Fruit fly (Drosophila melanogaster): ENCODE data around the gene Or85b.
A peak's percentile ranks its signal among the peaks of the same experiment; 100 is the strongest.

The Or85b gene

DNA sequence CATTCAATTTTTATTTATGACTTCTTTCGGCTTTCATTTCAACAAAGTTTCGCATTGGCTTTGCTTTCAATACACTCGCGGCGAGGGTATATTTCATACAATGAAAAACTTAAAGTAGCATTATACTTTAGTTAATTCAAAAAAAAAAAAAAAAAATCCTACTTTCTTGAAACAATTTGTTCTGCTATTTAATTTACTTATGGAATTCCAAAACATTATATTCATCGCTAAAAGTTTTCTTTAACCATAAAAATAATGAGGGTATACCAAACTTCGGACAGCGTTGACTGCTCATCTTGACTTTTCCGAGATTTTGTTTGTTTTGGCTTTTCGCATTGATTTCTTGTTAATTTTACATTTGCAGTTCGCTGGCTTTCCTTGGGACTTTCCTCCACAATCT lies 40.6 kb downstream of the Or85b start (continued):
- TF ChIP-seq CG7368 (GFP tag; optimal IDR thresholded peaks at IDR 0.05) (peak; percentile 12), CG6808 (GFP tag; optimal IDR thresholded peaks at IDR 0.05) (no peak), acj6 (GFP tag; optimal IDR thresholded peaks at IDR 0.05) (peak; percentile 52), CG3032 (tag; optimal IDR thresholded peaks at IDR 0.05) (peak; percentile 45), Smox (GFP tag; optimal IDR thresholded peaks at IDR 0.05) (peak; percentile 51), CG11294 (GFP tag; IDR thresholded peaks at IDR 0.05) (peak; percentile 36; the same call in 1 of the 2 replicates), Hr4 (GFP tag; optimal IDR thresholded peaks at IDR 0.05) (peak; percentile 83), pdm3 (GFP tag; optimal IDR thresholded peaks at IDR 0.05) (peak; percentile 63), dsx (GFP tag; optimal IDR thresholded peaks at IDR 0.05; ENCODE audit: poor library complexity, severe bottlenecking) (peak; percentile 45), Sox15 (GFP tag; optimal IDR thresholded peaks at IDR 0.05) (no peak), vri (GFP tag; optimal IDR thresholded peaks at IDR 0.05) (peak; percentile 8), Sox102F (GFP tag; optimal IDR thresholded peaks at IDR 0.05) (peak; percentile 30), esn (GFP tag; optimal IDR thresholded peaks at IDR 0.05) (peak; percentile 56), spab (GFP tag; optimal IDR thresholded peaks at IDR 0.05) (no peak), CG6276 (GFP tag; optimal IDR thresholded peaks at IDR 0.05) (peak; percentile 61), ss (GFP tag; optimal IDR thresholded peaks at IDR 0.05) (no peak), achi (GFP tag; optimal IDR thresholded peaks at IDR 0.05) (peak; percentile 62), CG15336 (GFP tag; IDR thresholded peaks at IDR 0.05) (peak; percentile 88), CG6792 (GFP tag; optimal IDR thresholded peaks at IDR 0.05) (peak; percentile 28), Gug (GFP tag; IDR thresholded peaks at IDR 0.05) (peak; percentile 49), CG11762 (GFP tag; optimal IDR thresholded peaks at IDR 0.05; ENCODE audit: insufficient read depth) (peak; percentile 29), salr (GFP tag; optimal IDR thresholded peaks at IDR 0.05) (peak in 1 of 2 experiments; percentile 73), Hr38 (GFP tag; optimal IDR thresholded peaks at IDR 0.05) (no peak), net (GFP tag; optimal IDR thresholded peaks at IDR 0.05) (peak; percentile 59), eg (GFP tag; IDR thresholded peaks at IDR 0.05) (peak; percentile 63; the same call in 2 of the 3 replicates), CG6163 (GFP tag; IDR thresholded peaks at IDR 0.05) (peak; percentile 40; the same call in 1 of the 3 replicates), CG8119 (GFP tag; IDR thresholded peaks at IDR 0.05) (peak; percentile 83), Blimp-1 (GFP tag; optimal IDR thresholded peaks at IDR 0.05) (no peak), dac (GFP tag; optimal IDR thresholded peaks at IDR 0.05) (peak; percentile 73), Eip75B (GFP tag; optimal IDR thresholded peaks at IDR 0.05) (peak; percentile 19), Lpt (GFP tag; optimal IDR thresholded peaks at IDR 0.05) (peak; percentile 50)

DNA sequence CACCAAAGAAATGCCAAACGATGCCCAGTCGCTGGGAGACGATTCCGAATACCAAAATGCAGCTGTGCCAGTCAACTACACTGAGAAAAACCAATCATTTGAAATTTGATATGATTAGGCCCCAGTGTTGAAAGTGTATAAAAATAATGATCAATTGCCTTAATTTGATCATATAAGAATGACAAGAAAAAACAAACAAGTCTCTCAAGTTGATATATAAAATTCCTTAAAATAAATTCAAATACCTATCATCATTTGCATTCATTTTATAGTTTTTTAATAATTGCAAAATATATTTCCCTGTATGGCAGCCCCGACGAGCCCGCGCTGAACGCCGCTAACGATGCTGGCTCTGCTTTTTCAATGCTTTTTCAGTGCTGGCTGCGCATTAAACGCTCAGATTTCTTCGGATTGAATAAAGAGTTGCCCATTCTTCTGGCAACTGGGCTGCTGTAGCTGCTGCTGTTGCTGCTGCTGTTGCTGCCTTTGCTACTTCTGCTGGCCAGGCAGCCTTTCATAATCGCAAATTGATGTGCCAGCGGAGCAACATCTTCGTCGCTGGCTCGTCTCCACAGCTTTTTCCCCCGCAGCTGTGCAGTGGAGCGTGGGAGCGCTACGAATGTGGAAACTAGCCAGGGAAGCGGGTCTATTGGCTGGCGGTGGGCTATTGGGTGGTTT lies 41.3 kb downstream of the Or85b start:
- peak; percentile 58 for TF ChIP-seq Eip75B (GFP tag; optimal IDR thresholded peaks at IDR 0.05)
- peak; percentile 80 for TF ChIP-seq CG8119 (GFP tag; IDR thresholded peaks at IDR 0.05)
- TF ChIP-seq fd59A (GFP tag; optimal IDR thresholded peaks at IDR 0.05) = peak; percentile 43
- TF ChIP-seq ss (GFP tag; optimal IDR thresholded peaks at IDR 0.05) = peak in 1 of 2 experiments; percentile 7
- peak; percentile 66 for TF ChIP-seq OdsH (GFP tag; optimal IDR thresholded peaks at IDR 0.05)
- TF ChIP-seq CG6163 (GFP tag; IDR thresholded peaks at IDR 0.05) = peak; percentile 48
- peak; percentile 55 for TF ChIP-seq CG3032 (tag; optimal IDR thresholded peaks at IDR 0.05)
- TF ChIP-seq CG8319 (GFP tag; optimal IDR thresholded peaks at IDR 0.05) = peak; percentile 16
- TF ChIP-seq CG4318 (GFP tag; optimal IDR thresholded peaks at IDR 0.05) = peak; percentile 76
- peak; percentile 68 for TF ChIP-seq acj6 (GFP tag; optimal IDR thresholded peaks at IDR 0.05)
- no peak for TF ChIP-seq CG7368 (GFP tag; optimal IDR thresholded peaks at IDR 0.05)
- no peak for TF ChIP-seq CG6854 (GFP tag; optimal IDR thresholded peaks at IDR 0.05)
- TF ChIP-seq dac (GFP tag; optimal IDR thresholded peaks at IDR 0.05) = peak; percentile 39
- TF ChIP-seq fd85E (GFP tag; optimal IDR thresholded peaks at IDR 0.05) = no peak
- TF ChIP-seq CG34406 (GFP tag; optimal IDR thresholded peaks at IDR 0.05) = peak; percentile 51
- peak; percentile 14 for TF ChIP-seq CG6808 (GFP tag; optimal IDR thresholded peaks at IDR 0.05)
- TF ChIP-seq CG3919 (GFP tag; optimal IDR thresholded peaks at IDR 0.05) = peak; percentile 76
- peak; percentile 43 for TF ChIP-seq spab (GFP tag; optimal IDR thresholded peaks at IDR 0.05)
- TF ChIP-seq pdm3 (GFP tag; optimal IDR thresholded peaks at IDR 0.05) = peak; percentile 64
- TF ChIP-seq topi (GFP tag; optimal IDR thresholded peaks at IDR 0.05) = peak; percentile 59
- TF ChIP-seq CG15336 (GFP tag; IDR thresholded peaks at IDR 0.05) = peak; percentile 73
- TF ChIP-seq Gug (GFP tag; IDR thresholded peaks at IDR 0.05) = peak; percentile 66
- peak; percentile 70 for TF ChIP-seq Sox14 (GFP tag; optimal IDR thresholded peaks at IDR 0.05)
- TF ChIP-seq net (GFP tag; optimal IDR thresholded peaks at IDR 0.05) = peak; percentile 30
- peak; percentile 34 for TF ChIP-seq Hr39 (GFP tag; optimal IDR thresholded peaks at IDR 0.05)
- TF ChIP-seq lz (GFP tag; optimal IDR thresholded peaks at IDR 0.05) = peak; percentile 48
- TF ChIP-seq Lpt (GFP tag; optimal IDR thresholded peaks at IDR 0.05) = peak; percentile 57
- peak; percentile 62 for TF ChIP-seq Met (GFP tag; optimal IDR thresholded peaks at IDR 0.05)
- TF ChIP-seq Eip93F (GFP tag; optimal IDR thresholded peaks at IDR 0.05) = no peak
- no peak for TF ChIP-seq Blimp-1 (GFP tag; optimal IDR thresholded peaks at IDR 0.05)
- peak; percentile 26 for TF ChIP-seq CG11902 (GFP tag; optimal IDR thresholded peaks at IDR 0.05)
- TF ChIP-seq Ets96B (tag; optimal IDR thresholded peaks at IDR 0.05) = peak; percentile 60

All from whole organism, prepupa.